Worm (Caenorhabditis elegans) whole organism, early embryonic: ENCODE data around the gene skpo-3.

Experiments used
- ama-1 ChIP-seq: fragments of 150-350 bp; optimal IDR thresholded peaks from 2 replicates; lab custom pipeline; 2014
- hmg-4 ChIP-seq: fragments of 200-800 bp; sonication (Bioruptor generic); optimal IDR thresholded peaks from 2 replicates; lab custom pipeline; 2018; ENCODE audit warnings: mild to moderate bottlenecking, missing genetic modification characterization, missing compliant biosample characterization

- TF ChIP-seq ama-1 (no peak), hmg-4 (GFP tag; lab: Kevin White, UChicago) (no peak)
Measured at ce11 chrII:7280584-7280983, 34.9 kb downstream of the skpo-3 start.
